Worm (Caenorhabditis elegans): ENCODE data around the gene cyp-25A3.

Gene cyp-25A3

ce11 chrIII:3809008-3809407, 30.5 kb downstream of the cyp-25A3 start, which contains the start of gene toh-1:
Gene toh-1, minus strand, starts transcription at chrIII:3809030.
- TF ChIP-seq nhr-23 (tag; optimal IDR thresholded peaks at IDR 0.05), result no peak
- peak; percentile 19 for TF ChIP-seq crh-2 (tag; optimal IDR thresholded peaks at IDR 0.05)
- TF ChIP-seq nhr-25 (tag; optimal IDR thresholded peaks at IDR 0.05), result peak; percentile 70
- TF ChIP-seq sma-3 (GFP tag; optimal IDR thresholded peaks at IDR 0.05), result peak; percentile 11
- TF ChIP-seq gmeb-1 (tag; optimal IDR thresholded peaks at IDR 0.05), result no peak
- no peak for TF ChIP-seq R02D3.7 (tag; optimal IDR thresholded peaks at IDR 0.05)
- TF ChIP-seq nhr-12 (tag; optimal IDR thresholded peaks at IDR 0.05), result no peak
- TF ChIP-seq blmp-1 (tag; optimal IDR thresholded peaks at IDR 0.05; ENCODE audit: insufficient read depth), result peak; percentile 34
- TF ChIP-seq lin-39 (tag; optimal IDR thresholded peaks at IDR 0.05), result no peak

- peak; percentile 50 for TF ChIP-seq blmp-1 (tag; optimal IDR thresholded peaks at IDR 0.05; ENCODE audit: insufficient read depth)
- TF ChIP-seq nhr-237 (tag; optimal IDR thresholded peaks at IDR 0.05), result no peak
- TF ChIP-seq Y55F3AM.14 (GFP tag; optimal IDR thresholded peaks at IDR 0.05), result peak; percentile 33
- peak; percentile 16 for TF ChIP-seq nhr-129 (tag; optimal IDR thresholded peaks at IDR 0.05)
These were observed 31.9 kb downstream of the cyp-25A3 start for ce11 chrIII:3807590-3807989.

- TF ChIP-seq R02D3.7 (tag; optimal IDR thresholded peaks at IDR 0.05) (no peak), nhr-10 (tag; optimal IDR thresholded peaks at IDR 0.05) (no peak), dmd-4 (tag; optimal IDR thresholded peaks at IDR 0.05) (no peak), egl-27 (tag; optimal IDR thresholded peaks at IDR 0.05) (no peak), nhr-25 (tag; optimal IDR thresholded peaks at IDR 0.05) (no peak), unc-62 (GFP tag; optimal IDR thresholded peaks at IDR 0.05) (no peak), ceh-16 (tag; optimal IDR thresholded peaks at IDR 0.05) (no peak), alr-1 (tag; optimal IDR thresholded peaks at IDR 0.05) (no peak), nhr-23 (tag; optimal IDR thresholded peaks at IDR 0.05) (no peak), skn-1 (tag; optimal IDR thresholded peaks at IDR 0.05) (no peak), Y55F3AM.14 (GFP tag; optimal IDR thresholded peaks at IDR 0.05) (no peak), nhr-129 (tag; optimal IDR thresholded peaks at IDR 0.05) (no peak), unc-39 (tag; optimal IDR thresholded peaks at IDR 0.05) (no peak), ztf-1 (GFP tag; conservative IDR thresholded peaks at IDR 0.05) (no peak), ztf-4 (tag; optimal IDR thresholded peaks at IDR 0.05) (no peak)
These were observed 32.7 kb downstream of the cyp-25A3 start for ce11 chrIII:3806883-3807282.

ce11 chrIII:3804422-3804821, 35.1 kb downstream of the cyp-25A3 start, which contains the start of gene xbx-5:
Gene xbx-5, minus strand, starts transcription at chrIII:3804477.
- peak; percentile 31 for TF ChIP-seq lin-11 (tag; optimal IDR thresholded peaks at IDR 0.05)
- TF ChIP-seq unc-62 (GFP tag; optimal IDR thresholded peaks at IDR 0.05), result no peak
- TF ChIP-seq mab-5 (tag; optimal IDR thresholded peaks at IDR 0.05), result no peak
- no peak for TF ChIP-seq nhr-237 (tag; optimal IDR thresholded peaks at IDR 0.05)
- no peak for TF ChIP-seq ama-1 (optimal IDR thresholded peaks at IDR 0.05)
- no peak for TF ChIP-seq lsy-2 (tag; optimal IDR thresholded peaks at IDR 0.05)
- TF ChIP-seq ztf-11 (tag; optimal IDR thresholded peaks at IDR 0.05), result no peak

- TF ChIP-seq nhr-237 (tag; optimal IDR thresholded peaks at IDR 0.05) (no peak), alr-1 (tag; optimal IDR thresholded peaks at IDR 0.05) (no peak), lin-13 (GFP tag; optimal IDR thresholded peaks at IDR 0.05) (no peak), dmd-4 (tag; optimal IDR thresholded peaks at IDR 0.05) (no peak), fos-1 (tag; optimal IDR thresholded peaks at IDR 0.05) (no peak), nhr-21 (tag; optimal IDR thresholded peaks at IDR 0.05) (no peak), nhr-10 (tag; optimal IDR thresholded peaks at IDR 0.05) (no peak), nhr-129 (tag; optimal IDR thresholded peaks at IDR 0.05) (no peak), lsy-2 (tag; optimal IDR thresholded peaks at IDR 0.05) (no peak), lin-39 (tag; optimal IDR thresholded peaks at IDR 0.05) (no peak), aly-2 (tag; optimal IDR thresholded peaks at IDR 0.05) (no peak), mdl-1 (tag; optimal IDR thresholded peaks at IDR 0.05) (no peak)
These were observed 36.4 kb downstream of the cyp-25A3 start for ce11 chrIII:3803113-3803512.

ce11 chrIII:3801379-3801894, 38.1 kb downstream of the cyp-25A3 start:
- TF ChIP-seq nhr-23 (tag; optimal IDR thresholded peaks at IDR 0.05) (no peak), nhr-6 (tag; optimal IDR thresholded peaks at IDR 0.05) (peak; percentile 97), ztf-11 (tag; optimal IDR thresholded peaks at IDR 0.05) (peak; percentile 47), sma-3 (GFP tag; optimal IDR thresholded peaks at IDR 0.05) (peak; percentile 96), unc-62 (GFP tag; optimal IDR thresholded peaks at IDR 0.05) (peak; percentile 91), F13H6.1 (tag; optimal IDR thresholded peaks at IDR 0.05) (peak; percentile 99), unc-39 (tag; optimal IDR thresholded peaks at IDR 0.05) (peak; percentile 30), zag-1 (tag; optimal IDR thresholded peaks at IDR 0.05) (peak; percentile 96), blmp-1 (tag; optimal IDR thresholded peaks at IDR 0.05; ENCODE audit: insufficient read depth) (peak; percentile 82), C34F6.9 (tag; optimal IDR thresholded peaks at IDR 0.05) (peak; percentile 100), lin-13 (GFP tag; optimal IDR thresholded peaks at IDR 0.05) (peak; percentile 91), nhr-21 (tag; optimal IDR thresholded peaks at IDR 0.05) (peak; percentile 98), nhr-77 (tag; optimal IDR thresholded peaks at IDR 0.05) (peak; percentile 81), lin-39 (tag; optimal IDR thresholded peaks at IDR 0.05) (no peak), dmd-4 (tag; optimal IDR thresholded peaks at IDR 0.05) (peak; percentile 31), elt-3 (tag; optimal IDR thresholded peaks at IDR 0.05) (no peak), ama-1 (optimal IDR thresholded peaks at IDR 0.05) (peak; percentile 85), snpc-4 (tag; optimal IDR thresholded peaks at IDR 0.05) (peak; percentile 86), sma-9 (GFP tag; optimal IDR thresholded peaks at IDR 0.05) (peak; percentile 98), sma-9 (tag; optimal IDR thresholded peaks at IDR 0.05) (peak; percentile 8), Y55F3AM.14 (GFP tag; optimal IDR thresholded peaks at IDR 0.05) (peak; percentile 98), unc-55 (GFP tag; optimal IDR thresholded peaks at IDR 0.05) (peak; percentile 98)

Measured in whole organism, L2 larva.